Worm (Caenorhabditis elegans): ENCODE results near the gene F31E8.4.

DNA sequence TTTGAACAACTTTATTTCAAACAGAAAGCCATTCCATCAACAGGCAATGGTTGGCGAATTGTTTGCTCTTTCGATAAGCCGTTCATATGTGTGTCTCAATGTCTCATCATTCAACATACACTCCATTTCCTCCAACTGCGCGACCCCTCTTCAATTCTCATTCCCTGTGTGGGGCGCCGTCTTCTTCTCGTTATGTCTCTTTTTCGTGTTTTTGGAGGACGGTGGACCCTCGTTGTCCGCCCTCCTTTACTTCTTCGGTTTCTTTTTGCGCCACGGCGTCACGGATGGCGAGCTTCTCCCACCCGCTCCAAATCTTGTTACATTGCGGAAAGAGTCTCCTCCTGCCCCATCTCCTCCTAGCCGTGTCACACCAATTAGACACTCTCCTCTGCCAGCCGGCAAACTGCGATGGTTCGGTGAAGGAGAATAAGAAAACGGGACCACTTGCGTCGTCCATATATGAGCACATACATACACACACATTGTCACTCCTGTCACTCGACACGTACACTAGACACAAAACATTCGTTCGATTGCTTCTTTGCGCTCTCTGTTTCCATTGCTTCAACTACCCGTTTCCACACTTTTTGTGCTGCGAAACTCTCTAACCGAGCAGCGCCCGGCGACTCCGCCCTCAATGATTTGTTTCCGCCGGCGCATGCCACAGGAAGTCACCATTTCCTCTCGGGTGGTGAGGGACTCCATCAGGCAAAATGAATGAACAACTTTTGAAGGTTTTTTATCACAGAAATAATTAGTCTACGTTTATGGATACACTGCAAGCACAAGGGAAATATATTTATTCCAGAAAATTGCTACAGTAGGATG lies 28.3 kb upstream of the F31E8.4 start:
- no peak for TF ChIP-seq flt-1 (GFP tag; IDR thresholded peaks at IDR 0.05)
- no peak for TF ChIP-seq ref-1 (GFP tag; conservative IDR thresholded peaks at IDR 0.05)
- TF ChIP-seq tab-1 (GFP tag; IDR thresholded peaks at IDR 0.05), result no peak

Measured in whole organism, midembryonic.